Fruit fly (Drosophila melanogaster): ENCODE data around the gene RhoGEF64C.

The RhoGEF64C gene

DNA sequence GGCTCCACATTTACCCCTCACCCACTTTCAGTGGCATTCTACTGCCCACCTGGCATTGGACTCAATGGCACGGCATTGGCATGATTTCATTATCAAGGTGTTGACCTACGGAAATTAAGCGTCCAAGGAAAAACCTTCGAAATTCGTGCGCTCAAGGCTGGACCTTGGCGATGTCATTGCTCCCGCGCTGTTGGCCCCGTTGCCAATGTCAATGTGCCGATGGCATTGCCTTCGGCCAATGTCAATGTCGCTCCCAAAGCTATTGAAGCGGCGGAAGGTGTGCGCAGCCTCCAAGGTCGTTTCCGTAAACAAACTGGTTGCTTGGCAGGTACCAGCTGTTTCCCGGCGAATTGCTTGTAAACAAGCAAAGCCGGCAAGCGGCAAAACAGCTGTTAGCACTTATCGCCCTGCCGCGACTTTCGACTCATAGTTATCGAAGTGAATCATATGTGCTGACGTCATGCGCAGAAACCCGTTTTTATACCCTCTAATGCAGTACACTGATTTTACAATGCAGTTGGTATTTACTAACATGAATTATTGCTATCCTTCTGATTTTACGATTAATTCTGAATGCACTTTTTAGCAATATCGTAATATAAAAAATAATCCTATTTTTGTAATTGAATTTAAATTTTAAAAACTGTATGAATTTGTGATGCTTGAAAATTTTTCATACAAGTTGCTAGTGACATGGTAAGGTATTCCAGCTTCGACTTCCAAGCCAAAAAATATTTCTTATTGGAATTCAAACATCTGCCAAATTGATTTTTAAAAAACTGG lies 132.0 kb downstream of the RhoGEF64C start (continued):
- TF ChIP-seq gce (GFP tag; IDR thresholded peaks at IDR 0.05): peak; percentile 96
- TF ChIP-seq CG1602 (GFP tag; optimal IDR thresholded peaks at IDR 0.05): peak; percentile 96
- TF ChIP-seq CG42726 (GFP tag; IDR thresholded peaks at IDR 0.05; ENCODE audit: partially characterized antibody): no peak
- peak; percentile 97 for TF ChIP-seq dmrt99B (tag; optimal IDR thresholded peaks at IDR 0.05)
- peak; percentile 70 for TF ChIP-seq CG31365 (tag; optimal IDR thresholded peaks at IDR 0.05)
- TF ChIP-seq zen2 (GFP tag; IDR thresholded peaks at IDR 0.05; ENCODE audit: partially characterized antibody): peak; percentile 81
- peak; percentile 98 for TF ChIP-seq ci (GFP tag; IDR thresholded peaks at IDR 0.05)
- peak; percentile 79 for TF ChIP-seq CG5180 (GFP tag; optimal IDR thresholded peaks at IDR 0.05)
- peak; percentile 86 for TF ChIP-seq CG6254 (GFP tag; optimal IDR thresholded peaks at IDR 0.05)
- TF ChIP-seq ara (GFP tag; IDR thresholded peaks at IDR 0.05): peak; percentile 97
- TF ChIP-seq ems (GFP tag; optimal IDR thresholded peaks at IDR 0.05): peak; percentile 95
- no peak for TF ChIP-seq grn (GFP tag; optimal IDR thresholded peaks at IDR 0.05)
- peak; percentile 94 for TF ChIP-seq CG13775 (GFP tag; optimal IDR thresholded peaks at IDR 0.05)
- TF ChIP-seq CoRest (tag; optimal IDR thresholded peaks at IDR 0.05): peak; percentile 97
- TF ChIP-seq nerfin-1 (tag; optimal IDR thresholded peaks at IDR 0.05): peak; percentile 93
- TF ChIP-seq Dll (GFP tag; IDR thresholded peaks at IDR 0.05; ENCODE audit: partially characterized antibody): peak; percentile 65; the same call in 2 of the 4 replicates
- no peak for TF ChIP-seq mld (GFP tag; IDR thresholded peaks at IDR 0.05; ENCODE audit: partially characterized antibody)
- TF ChIP-seq Dip3 (GFP tag; optimal IDR thresholded peaks at IDR 0.05): peak; percentile 92
- TF ChIP-seq BEAF-32 (GFP tag; optimal IDR thresholded peaks at IDR 0.05): peak; percentile 46
- peak; percentile 85 for TF ChIP-seq CG3838 (GFP tag; optimal IDR thresholded peaks at IDR 0.05)
- TF ChIP-seq Meics (GFP tag; optimal IDR thresholded peaks at IDR 0.05): peak; percentile 95
- TF ChIP-seq CG11085 (GFP tag; IDR thresholded peaks at IDR 0.05): peak; percentile 93
- TF ChIP-seq sens (GFP tag): peak; percentile 98
- TF ChIP-seq HLH54F (GFP tag; optimal IDR thresholded peaks at IDR 0.05): peak; percentile 93
- no peak for TF ChIP-seq Tbp (GFP tag; optimal IDR thresholded peaks at IDR 0.05)
- TF ChIP-seq Six4 (GFP tag; optimal IDR thresholded peaks at IDR 0.05): peak; percentile 91
- TF ChIP-seq ash1 (GFP tag; optimal IDR thresholded peaks at IDR 0.05): peak; percentile 4
- TF ChIP-seq CG8478 (optimal IDR thresholded peaks at IDR 0.05): no peak
- peak; percentile 71 for TF ChIP-seq Fer2 (tag; optimal IDR thresholded peaks at IDR 0.05)
- peak; percentile 92 for TF ChIP-seq CG12744 (GFP tag; optimal IDR thresholded peaks at IDR 0.05)
- no peak for TF ChIP-seq z (GFP tag; IDR thresholded peaks at IDR 0.05)
- TF ChIP-seq cg (GFP tag; optimal IDR thresholded peaks at IDR 0.05): no peak
- peak; percentile 86 for TF ChIP-seq vfl (GFP tag; optimal IDR thresholded peaks at IDR 0.05)
- TF ChIP-seq ind (GFP tag; optimal IDR thresholded peaks at IDR 0.05): peak; percentile 96
- peak; percentile 82 for TF ChIP-seq jumu (GFP tag; optimal IDR thresholded peaks at IDR 0.05)
- peak; percentile 95 for TF ChIP-seq C15 (GFP tag; IDR thresholded peaks at IDR 0.05)
- TF ChIP-seq CG34376 (GFP tag; optimal IDR thresholded peaks at IDR 0.05): peak; percentile 77
- peak; percentile 92 for TF ChIP-seq CG8765 (GFP tag; IDR thresholded peaks at IDR 0.05)
- peak; percentile 97 for TF ChIP-seq CG12659 (GFP tag; optimal IDR thresholded peaks at IDR 0.05)
- TF ChIP-seq CG34224 (GFP tag; IDR thresholded peaks at IDR 0.05; ENCODE audit: partially characterized antibody): peak; percentile 89
- no peak for TF ChIP-seq lov (optimal IDR thresholded peaks at IDR 0.05)
- TF ChIP-seq lov (GFP tag; IDR thresholded peaks at IDR 0.05): peak; percentile 95
- peak; percentile 86 for TF ChIP-seq Bdp1 (GFP tag; optimal IDR thresholded peaks at IDR 0.05)
- TF ChIP-seq CG18619 (GFP tag; optimal IDR thresholded peaks at IDR 0.05): peak; percentile 94
- no peak for TF ChIP-seq CG4854 (GFP tag; optimal IDR thresholded peaks at IDR 0.05)
- TF ChIP-seq chn (GFP tag; optimal IDR thresholded peaks at IDR 0.05): peak; percentile 94
- TF ChIP-seq Fer3 (tag; optimal IDR thresholded peaks at IDR 0.05): no peak
- TF ChIP-seq CG8281 (tag; optimal IDR thresholded peaks at IDR 0.05): peak; percentile 80
- peak; percentile 84 for TF ChIP-seq CG10147 (GFP tag; optimal IDR thresholded peaks at IDR 0.05)
